Fruit fly (Drosophila melanogaster) whole organism, prepupa: Measurements from ENCODE around the gene Rab23.

Experiments
- Blimp-1 ChIP-seq: fragments of 200-800 bp; sonication (Bioruptor generic); optimal IDR thresholded peaks from 3 replicates; lab custom pipeline; 2017; ENCODE audit warnings: missing biosample characterization, missing genetic modification characterization, mild to moderate bottlenecking, moderate library complexity, missing genetic modification reagents
- CG10631 ChIP-seq: fragments of 200-800 bp; sonication (Bioruptor generic); optimal IDR thresholded peaks from 2 replicates; lab custom pipeline; 2016; ENCODE audit warnings: missing biosample characterization, missing genetic modification characterization
- CG11294 ChIP-seq: fragments of 200-800 bp; sonication (Bioruptor generic); IDR thresholded peaks from 2 replicates; pipeline ENCODE4 v1.3.6; 2022; ENCODE audit warnings: missing biosample characterization, missing genetic modification characterization
- CG11902 ChIP-seq: fragments of 200-800 bp; sonication (Bioruptor generic); optimal IDR thresholded peaks from 3 replicates; lab custom pipeline; 2016; ENCODE audit warnings: missing biosample characterization, missing genetic modification characterization
- CG15336 ChIP-seq: fragments of 200-800 bp; sonication (Bioruptor generic); IDR thresholded peaks from 2 replicates; pipeline ENCODE4 v1.3.6; 2022; ENCODE audit warnings: missing biosample characterization, missing genetic modification characterization
- CG1621 ChIP-seq: fragments of 200-800 bp; sonication (Bioruptor generic); optimal IDR thresholded peaks from 3 replicates; lab custom pipeline; 2018; ENCODE audit warnings: missing biosample characterization, mild to moderate bottlenecking, missing genetic modification characterization
- CG3032 ChIP-seq: fragments of 200-800 bp; optimal IDR thresholded peaks from 2 replicates; lab custom pipeline; 2019; ENCODE audit warnings: missing biosample characterization, mild to moderate bottlenecking, missing genetic modification characterization, moderate library complexity
- CG31627 ChIP-seq: fragments of 200-800 bp; sonication (Bioruptor generic); optimal IDR thresholded peaks from 3 replicates; lab custom pipeline; 2016; ENCODE audit warnings: missing biosample characterization, missing genetic modification characterization
- CG32006 ChIP-seq: fragments of 200-800 bp; sonication (Bioruptor generic); optimal IDR thresholded peaks from 3 replicates; lab custom pipeline; 2017; ENCODE audit warnings: missing biosample characterization, mild to moderate bottlenecking, missing genetic modification characterization
- CG34406 ChIP-seq: fragments of 200-800 bp; sonication (Bioruptor generic); optimal IDR thresholded peaks from 3 replicates; lab custom pipeline; 2016; ENCODE audit warnings: missing biosample characterization, missing genetic modification characterization
- CG3919 ChIP-seq: fragments of 200-800 bp; sonication (Bioruptor generic); optimal IDR thresholded peaks from 3 replicates; lab custom pipeline; 2016; ENCODE audit warnings: missing biosample characterization, missing genetic modification characterization
- CG4318 ChIP-seq: fragments of 200-800 bp; sonication (Bioruptor generic); optimal IDR thresholded peaks from 3 replicates; lab custom pipeline; 2017; ENCODE audit warnings: missing biosample characterization, mild to moderate bottlenecking, missing genetic modification characterization
- CG6854 ChIP-seq: fragments of 200-800 bp; sonication (Bioruptor generic); optimal IDR thresholded peaks from 2 replicates; lab custom pipeline; 2017; ENCODE audit warnings: missing biosample characterization, mild to moderate bottlenecking, missing genetic modification characterization
- CG7368 ChIP-seq: fragments of 200-800 bp; sonication (Bioruptor generic); optimal IDR thresholded peaks from 3 replicates; lab custom pipeline; 2016; ENCODE audit warnings: missing biosample characterization, missing genetic modification characterization
- CG8119 ChIP-seq: fragments of 200-800 bp; sonication (Bioruptor generic); IDR thresholded peaks from 3 replicates; pipeline ENCODE4 v1.3.6; 2022; ENCODE audit warnings: missing biosample characterization, missing genetic modification characterization
- CG8632 ChIP-seq: fragments of 200-800 bp; sonication (Bioruptor generic); optimal IDR thresholded peaks from 3 replicates; lab custom pipeline; 2016; ENCODE audit warnings: missing biosample characterization, missing genetic modification characterization
- CG9139 ChIP-seq: fragments of 200-800 bp; sonication (Bioruptor generic); optimal IDR thresholded peaks from 3 replicates; lab custom pipeline; 2017; ENCODE audit warnings: missing biosample characterization, mild to moderate bottlenecking, missing genetic modification characterization
- Eip75B ChIP-seq: fragments of 200-800 bp; sonication (Bioruptor generic); optimal IDR thresholded peaks from 3 replicates; lab custom pipeline; 2016; ENCODE audit warnings: missing biosample characterization, missing genetic modification characterization
- Eip78C ChIP-seq: fragments of 200-800 bp; sonication (Bioruptor generic); peaks from one replicate; lab custom pipeline; 2016; ENCODE audit warnings: missing biosample characterization, missing genetic modification characterization
- Eip93F ChIP-seq: fragments of 200-800 bp; sonication (Bioruptor generic); optimal IDR thresholded peaks from 2 replicates; lab custom pipeline; 2016; ENCODE audit warnings: missing biosample characterization, mild to moderate bottlenecking, missing genetic modification characterization
- Ets21C ChIP-seq: fragments of 200-800 bp; sonication (Bioruptor generic); optimal IDR thresholded peaks from 3 replicates; lab custom pipeline; 2016; ENCODE audit warnings: missing biosample characterization, missing genetic modification characterization
- Hr38 ChIP-seq: sonication (Bioruptor generic); optimal IDR thresholded peaks from 2 replicates; lab custom pipeline; 2016; ENCODE audit warnings: missing biosample characterization, missing genetic modification characterization
- Hr39 ChIP-seq: fragments of 200-800 bp; sonication (Bioruptor generic); optimal IDR thresholded peaks from 2 replicates; lab custom pipeline; 2016; ENCODE audit warnings: missing biosample characterization, missing genetic modification characterization
- Hr4 ChIP-seq: fragments of 200-800 bp; sonication (Bioruptor generic); optimal IDR thresholded peaks from 3 replicates; lab custom pipeline; 2016; ENCODE audit warnings: missing biosample characterization, missing genetic modification characterization
- Lpt ChIP-seq: fragments of 200-800 bp; sonication (Bioruptor generic); optimal IDR thresholded peaks from 3 replicates; lab custom pipeline; 2016; ENCODE audit warnings: missing biosample characterization, missing genetic modification characterization
- OdsH ChIP-seq: fragments of 200-800 bp; sonication (Bioruptor generic); optimal IDR thresholded peaks from 3 replicates; lab custom pipeline; 2016; ENCODE audit warnings: missing biosample characterization, missing genetic modification characterization
- Smox ChIP-seq: fragments of 200-800 bp; sonication (Bioruptor generic); optimal IDR thresholded peaks from 3 replicates; lab custom pipeline; 2016; ENCODE audit warnings: missing biosample characterization, missing genetic modification characterization
- Sox15 ChIP-seq: fragments of 200-800 bp; sonication (Bioruptor generic); optimal IDR thresholded peaks from 3 replicates; lab custom pipeline; 2016; ENCODE audit warnings: missing biosample characterization, missing genetic modification characterization
- achi ChIP-seq: fragments of 200-800 bp; sonication (Bioruptor generic); optimal IDR thresholded peaks from 3 replicates; lab custom pipeline; 2016; ENCODE audit warnings: missing biosample characterization, missing genetic modification characterization
- acj6 ChIP-seq: fragments of 200-800 bp; sonication (Bioruptor generic); optimal IDR thresholded peaks from 3 replicates; lab custom pipeline; 2016; ENCODE audit warnings: missing biosample characterization, missing genetic modification characterization
- dac ChIP-seq: fragments of 200-800 bp; sonication (Bioruptor generic); optimal IDR thresholded peaks from 2 replicates; lab custom pipeline; 2017; ENCODE audit warnings: missing biosample characterization, mild to moderate bottlenecking, missing genetic modification characterization
- eg ChIP-seq: fragments of 200-800 bp; sonication (Bioruptor generic); IDR thresholded peaks from 3 replicates; pipeline ENCODE4 v1.3.6; 2022; ENCODE audit warnings: missing biosample characterization, missing genetic modification characterization
- esn ChIP-seq: fragments of 200-800 bp; sonication (Bioruptor generic); optimal IDR thresholded peaks from 2 replicates; lab custom pipeline; 2016; ENCODE audit warnings: missing biosample characterization, mild to moderate bottlenecking, missing genetic modification characterization, moderate library complexity
- fd59A ChIP-seq: fragments of 200-800 bp; sonication (Bioruptor generic); optimal IDR thresholded peaks from 2 replicates; lab custom pipeline; 2017; ENCODE audit warnings: missing biosample characterization, mild to moderate bottlenecking, missing genetic modification characterization, missing genetic modification reagents
- fkh ChIP-seq: fragments of 200-800 bp; sonication (Bioruptor generic); optimal IDR thresholded peaks from 3 replicates; lab custom pipeline; 2017; ENCODE audit warnings: missing biosample characterization, mild to moderate bottlenecking, missing genetic modification characterization, moderate library complexity
- lz ChIP-seq: fragments of 200-800 bp; sonication (Bioruptor generic); optimal IDR thresholded peaks from 3 replicates; lab custom pipeline; 2016; ENCODE audit warnings: missing biosample characterization, missing genetic modification characterization
- net ChIP-seq: fragments of 200-800 bp; sonication (Bioruptor generic); optimal IDR thresholded peaks from 3 replicates; lab custom pipeline; 2016; ENCODE audit warnings: missing biosample characterization, missing genetic modification characterization
- pdm3 ChIP-seq: fragments of 200-800 bp; sonication (Bioruptor generic); optimal IDR thresholded peaks from 3 replicates; lab custom pipeline; 2016; ENCODE audit warnings: missing biosample characterization, missing genetic modification characterization
- spab ChIP-seq: fragments of 200-800 bp; sonication (Bioruptor generic); optimal IDR thresholded peaks from 2 replicates; lab custom pipeline; 2017; ENCODE audit warnings: missing biosample characterization, mild to moderate bottlenecking, missing genetic modification characterization, missing genetic modification reagents
- ss ChIP-seq, 2 experiments: fragments of 200-800 bp; sonication (Bioruptor generic); optimal IDR thresholded peaks; 2 replicates in 1 of 2; 3 replicates in 1 of 2; lab custom pipeline; 2017 to 2018; ENCODE audit warnings: mild to moderate bottlenecking in 2 of 2, missing biosample characterization in 2 of 2, missing genetic modification characterization in 2 of 2, moderate library complexity in 1 of 2
- svp ChIP-seq: fragments of 200-800 bp; sonication (Bioruptor generic); peaks from one replicate; lab custom pipeline; 2016; ENCODE audit warnings: missing biosample characterization, missing genetic modification characterization
- topi ChIP-seq: fragments of 200-800 bp; sonication (Bioruptor generic); optimal IDR thresholded peaks from 3 replicates; lab custom pipeline; 2016; ENCODE audit warnings: missing biosample characterization, missing genetic modification characterization
- vri ChIP-seq: fragments of 200-800 bp; sonication (Bioruptor generic); optimal IDR thresholded peaks from 3 replicates; lab custom pipeline; 2016; ENCODE audit warnings: missing biosample characterization, mild to moderate bottlenecking, missing genetic modification characterization

The Rab23 gene

dm6 chr3R:5636519-5637430 is 48.5 kb downstream of the Rab23 start, which contains the start of the genes CG31548 and CG12170 (continued):
- TF ChIP-seq CG9139 (GFP tag; lab: Kevin White, UChicago), result no peak
- TF ChIP-seq Sox15 (GFP tag; lab: Kevin White, UChicago), result peak; percentile 27
- no peak; the same call in 2 of the 3 replicates for TF ChIP-seq eg (GFP tag; lab: Robert Waterston, UW)
- peak; percentile 59 for TF ChIP-seq CG15336 (GFP tag; lab: Robert Waterston, UW)
- no peak for TF ChIP-seq CG1621 (tag; lab: Kevin White, UChicago)
- TF ChIP-seq CG3919 (GFP tag; lab: Kevin White, UChicago), result no peak
- TF ChIP-seq Hr38 (GFP tag; lab: Kevin White, UChicago), result no peak
- no peak for TF ChIP-seq topi (GFP tag; lab: Kevin White, UChicago)
- TF ChIP-seq dac, result no peak
- peak; percentile 56 for TF ChIP-seq CG31627 (GFP tag; lab: Kevin White, UChicago)
- no peak for TF ChIP-seq CG11294 (GFP tag; lab: Robert Waterston, UW)
- TF ChIP-seq Lpt (GFP tag; lab: Kevin White, UChicago), result no peak
- no peak for TF ChIP-seq spab
- no peak for TF ChIP-seq Hr39 (GFP tag; lab: Kevin White, UChicago)
- no peak for TF ChIP-seq achi (GFP tag; lab: Kevin White, UChicago)
- TF ChIP-seq esn (GFP tag; lab: Kevin White, UChicago), result peak; percentile 69
- no peak for TF ChIP-seq Eip93F (GFP tag; lab: Kevin White, UChicago)
- TF ChIP-seq CG10631, result no peak
- TF ChIP-seq CG32006, result no peak
- peak; percentile 38 for TF ChIP-seq CG3032 (tag; lab: Kevin White, UChicago)
- no peak for TF ChIP-seq CG34406 (GFP tag; lab: Kevin White, UChicago)
- no peak for TF ChIP-seq CG7368 (GFP tag; lab: Kevin White, UChicago)
- TF ChIP-seq fkh, result no peak

- TF ChIP-seq svp (GFP tag; lab: Kevin White, UChicago) (no peak), OdsH (GFP tag; lab: Kevin White, UChicago) (no peak), vri (GFP tag; lab: Kevin White, UChicago) (no peak), CG31627 (GFP tag; lab: Kevin White, UChicago) (no peak), CG3032 (tag; lab: Kevin White, UChicago) (no peak), Hr4 (GFP tag; lab: Kevin White, UChicago) (no peak), Smox (no peak), ss (GFP tag; optimal IDR thresholded peaks at IDR 0.05; lab: Kevin White, UChicago) (no peak), CG1621 (tag; lab: Kevin White, UChicago) (no peak), CG3919 (GFP tag; lab: Kevin White, UChicago) (no peak), eg (GFP tag; lab: Robert Waterston, UW) (no peak), CG8632 (GFP tag; lab: Kevin White, UChicago) (no peak), Sox15 (GFP tag; lab: Kevin White, UChicago) (no peak), acj6 (GFP tag; lab: Kevin White, UChicago) (no peak), net (GFP tag; lab: Kevin White, UChicago) (no peak), CG34406 (GFP tag; lab: Kevin White, UChicago) (no peak), pdm3 (GFP tag; lab: Kevin White, UChicago) (no peak)
Observed at dm6 chr3R:5635524-5635923, 49.7 kb downstream of the Rab23 start, which contains the start of gene CG31546. CG31546 (minus strand) TSS chr3R:5635624.

- no peak for TF ChIP-seq Ets21C
- no peak for TF ChIP-seq Blimp-1
- no peak for TF ChIP-seq Eip75B (GFP tag; lab: Kevin White, UChicago)
- TF ChIP-seq lz (GFP tag; lab: Kevin White, UChicago), result no peak
- TF ChIP-seq CG32006, result no peak
- TF ChIP-seq esn (GFP tag; lab: Kevin White, UChicago), result peak; percentile 8
- no peak for TF ChIP-seq CG6854 (GFP tag; lab: Kevin White, UChicago)
- no peak for TF ChIP-seq CG4318 (GFP tag; lab: Kevin White, UChicago)
- peak; percentile 98 for TF ChIP-seq svp (GFP tag; lab: Kevin White, UChicago)
- TF ChIP-seq CG34406 (GFP tag; lab: Kevin White, UChicago), result no peak
- no peak for TF ChIP-seq fd59A (GFP tag; lab: Kevin White, UChicago)
- no peak for TF ChIP-seq Eip78C
- no peak for TF ChIP-seq CG8119 (GFP tag; lab: Robert Waterston, UW)
- TF ChIP-seq CG3032 (tag; lab: Kevin White, UChicago), result no peak
- TF ChIP-seq CG11902, result no peak
- TF ChIP-seq CG3919 (GFP tag; lab: Kevin White, UChicago), result no peak
Observed at dm6 chr3R:5633437-5633836, 51.8 kb downstream of the Rab23 start, which contains the start of gene CG12171. CG12171 (plus strand) TSS chr3R:5633627.
